Worm (Caenorhabditis elegans) whole organism, L1 larva: ENCODE results near the gene R08C7.1.

Experiments used
- fos-1 ChIP-seq: fragments of 150-350 bp; optimal IDR thresholded peaks from 2 replicates; lab custom pipeline; 2014; ENCODE audit warnings: missing biosample characterization, missing genetic modification characterization
- mep-1 ChIP-seq: fragments of 150-350 bp; optimal IDR thresholded peaks from 2 replicates; lab custom pipeline; 2014; ENCODE audit warnings: missing biosample characterization, missing genetic modification characterization
- nhr-237 ChIP-seq: fragments of 150-350 bp; optimal IDR thresholded peaks from 2 replicates; lab custom pipeline; 2014; ENCODE audit warnings: missing biosample characterization, missing genetic modification characterization
- ztf-4 ChIP-seq: fragments of 150-350 bp; optimal IDR thresholded peaks from 2 replicates; lab custom pipeline; 2014; ENCODE audit warnings: missing biosample characterization, missing genetic modification characterization

DNA sequence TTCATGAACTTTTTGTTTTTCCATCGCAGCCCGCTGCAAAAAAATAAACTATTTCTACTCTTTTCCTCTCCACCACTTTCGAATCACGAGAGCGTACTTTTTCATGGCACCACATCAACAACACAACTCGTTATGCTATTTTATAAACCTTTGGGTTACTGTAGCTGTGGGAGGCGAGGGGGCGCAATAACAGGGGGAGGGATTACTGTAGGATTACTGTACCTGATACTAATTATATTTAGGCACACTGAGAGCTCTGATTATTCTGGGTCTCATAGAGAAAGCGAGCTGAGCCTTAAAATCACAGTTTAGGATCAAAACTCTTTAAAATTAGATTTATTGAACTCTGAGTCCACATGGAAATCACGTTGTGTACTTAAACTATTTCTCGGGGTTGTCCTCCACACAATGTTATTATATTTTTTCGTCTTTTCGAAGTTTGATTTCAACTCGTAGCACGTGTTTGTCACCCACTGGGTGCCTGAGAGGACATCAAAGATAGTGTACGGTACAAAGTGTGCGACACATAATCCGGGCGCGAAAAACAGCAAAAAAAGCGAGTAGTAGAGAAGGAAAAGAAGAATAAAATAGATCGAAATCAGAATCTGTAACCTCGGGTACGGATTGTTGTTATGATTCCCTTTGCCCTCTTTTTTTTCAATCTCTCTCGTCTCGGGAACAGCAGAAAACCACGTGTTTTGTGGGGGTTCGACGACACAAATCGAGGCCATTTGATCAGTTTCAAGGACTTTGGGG is 20.9 kb downstream of the R08C7.1 start:
- TF ChIP-seq ztf-4 (tag; lab: Kevin White, UChicago) (peak; percentile 30), fos-1 (tag; lab: Kevin White, UChicago) (no peak), mep-1 (tag; lab: Kevin White, UChicago) (peak; percentile 45), nhr-237 (no peak)
